Fruit fly (Drosophila melanogaster): ENCODE data around the gene exd.

Gene exd

DNA sequence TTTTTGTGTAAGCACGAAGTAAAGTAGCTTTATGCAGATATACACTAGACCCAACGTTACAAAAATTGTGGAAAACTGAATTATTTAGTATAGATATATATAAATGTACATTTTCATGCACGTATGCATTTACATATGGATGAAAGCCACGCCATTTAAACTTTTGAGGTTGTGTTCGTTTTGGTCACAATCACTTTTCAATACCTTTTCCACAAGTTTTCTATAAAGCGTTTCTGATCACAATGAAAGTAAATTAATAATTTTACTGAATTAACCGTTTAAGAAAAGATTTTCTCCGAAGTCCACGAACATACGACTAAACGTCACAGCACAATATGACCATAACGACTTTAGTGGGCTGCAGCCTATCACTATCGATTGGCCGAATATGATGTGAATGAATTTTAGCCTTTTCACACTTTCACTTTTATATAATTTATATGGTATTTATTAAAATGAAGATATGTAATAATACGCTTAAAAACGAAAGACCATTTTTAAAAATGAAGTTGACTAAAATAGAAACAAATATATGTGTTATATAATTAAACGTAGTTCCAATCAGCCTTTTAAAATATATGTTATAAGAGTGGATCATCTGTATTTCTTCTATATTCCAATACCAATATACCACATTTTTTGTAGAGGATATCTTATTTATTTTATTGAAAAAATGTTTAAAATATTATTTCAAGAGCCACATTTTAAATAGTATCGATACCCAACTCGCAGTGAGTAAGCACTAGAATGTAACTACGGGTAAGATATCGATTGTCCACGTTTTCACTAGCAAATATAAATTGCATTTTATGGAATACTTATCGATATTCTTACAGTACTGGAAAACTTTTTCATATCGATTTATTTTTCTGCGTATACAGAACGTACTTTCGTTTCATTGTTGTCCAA, at the start of gene exd, which contains the start of the genes CG46312 and eIF5:
TSS of gene exd (plus strand) at position 851 of the 909 bp plus-strand sequence.
TSS of gene CG46312 (minus strand) at position 357 of the 909 bp plus-strand sequence.
TSS of gene eIF5 (minus strand) at position 357 of the 909 bp plus-strand sequence.
- TF ChIP-seq h (optimal IDR thresholded peaks at IDR 0.05) (no peak), Sin3A (optimal IDR thresholded peaks at IDR 0.05) (no peak), insv (optimal IDR thresholded peaks at IDR 0.05) (no peak), psq (optimal IDR thresholded peaks at IDR 0.05) (no peak), ttk (optimal IDR thresholded peaks at IDR 0.05) (no peak), Myc (optimal IDR thresholded peaks at IDR 0.05) (no peak)

DNA sequence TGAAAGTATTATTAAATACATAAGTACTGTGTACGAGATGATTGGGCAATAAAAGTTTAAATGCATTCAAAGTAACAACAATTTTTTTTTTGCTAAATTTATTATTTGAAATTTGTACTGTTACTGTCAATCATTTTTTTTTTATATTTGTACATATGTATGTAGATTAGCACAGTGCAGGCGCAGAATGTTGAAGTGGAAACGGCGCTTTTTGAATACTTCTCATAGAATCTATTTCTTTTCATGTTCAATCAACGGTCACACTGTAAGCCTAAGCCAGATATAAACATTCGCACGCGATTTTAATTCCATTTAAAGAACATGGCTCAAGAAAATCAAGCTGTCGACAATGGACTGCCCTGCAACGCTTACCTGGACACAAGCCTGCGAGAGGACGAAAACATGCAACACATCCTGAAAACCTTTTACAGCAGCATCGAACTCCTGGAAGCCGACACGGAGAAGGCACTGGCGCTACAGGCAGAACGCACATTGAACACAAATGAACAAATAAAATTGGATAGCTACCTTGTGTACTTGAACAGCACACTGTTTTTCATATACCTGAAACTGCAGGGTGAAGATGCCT, 47.4 kb upstream of the exd start, which contains the start of gene Rrp47:
TSS of gene Rrp47 (plus strand) at position 163 of the 589 bp plus-strand sequence.
- no peak for TF ChIP-seq psq (optimal IDR thresholded peaks at IDR 0.05)
- TF ChIP-seq h (optimal IDR thresholded peaks at IDR 0.05): no peak
- no peak for TF ChIP-seq Sin3A (optimal IDR thresholded peaks at IDR 0.05)
- TF ChIP-seq Myc (optimal IDR thresholded peaks at IDR 0.05): no peak
- TF ChIP-seq ttk (optimal IDR thresholded peaks at IDR 0.05): no peak
- TF ChIP-seq insv (optimal IDR thresholded peaks at IDR 0.05): no peak

DNA sequence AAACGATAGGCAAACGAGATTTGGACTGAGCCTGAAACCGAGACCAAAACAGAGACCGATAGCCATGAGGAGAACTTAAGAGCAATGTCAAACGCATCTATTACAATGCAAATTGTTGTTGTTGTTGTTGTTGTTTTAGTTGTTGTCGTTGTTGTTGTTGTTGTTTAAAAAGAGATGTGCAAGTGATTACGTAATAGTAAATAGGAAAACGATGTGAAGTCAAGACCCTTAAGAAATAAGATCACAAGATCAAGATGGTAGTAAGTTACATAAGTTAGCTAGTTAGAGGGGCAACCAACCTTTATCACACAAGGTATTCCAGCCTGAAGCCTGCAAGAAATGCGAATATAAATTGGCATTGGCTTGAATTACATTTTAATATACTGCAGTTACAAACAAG, 42.2 kb upstream of the exd start:
- TF ChIP-seq insv (optimal IDR thresholded peaks at IDR 0.05) (no peak), Sin3A (optimal IDR thresholded peaks at IDR 0.05) (no peak), ttk (optimal IDR thresholded peaks at IDR 0.05) (no peak), h (optimal IDR thresholded peaks at IDR 0.05) (no peak), Myc (optimal IDR thresholded peaks at IDR 0.05) (no peak), psq (optimal IDR thresholded peaks at IDR 0.05) (no peak)

DNA sequence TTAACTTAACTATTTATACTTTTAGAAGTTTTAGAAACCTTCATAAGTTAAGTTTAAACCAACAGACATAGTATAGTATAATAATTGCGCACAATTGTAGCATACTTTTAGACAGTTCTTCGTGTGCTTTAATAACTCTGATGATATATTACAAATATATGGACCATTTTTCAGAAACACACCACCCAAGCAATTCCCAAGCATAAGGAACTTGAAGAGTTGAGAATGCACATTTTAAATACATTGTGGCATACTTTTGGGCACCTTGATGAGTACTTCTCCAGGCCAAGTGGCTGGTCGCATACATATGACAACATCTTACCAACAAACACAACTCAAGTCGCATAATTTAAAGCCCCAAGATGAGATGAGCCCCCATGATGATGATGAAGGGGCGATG, 22.7 kb upstream of the exd start:
- TF ChIP-seq psq (optimal IDR thresholded peaks at IDR 0.05): no peak
- TF ChIP-seq ttk (optimal IDR thresholded peaks at IDR 0.05): no peak

DNA sequence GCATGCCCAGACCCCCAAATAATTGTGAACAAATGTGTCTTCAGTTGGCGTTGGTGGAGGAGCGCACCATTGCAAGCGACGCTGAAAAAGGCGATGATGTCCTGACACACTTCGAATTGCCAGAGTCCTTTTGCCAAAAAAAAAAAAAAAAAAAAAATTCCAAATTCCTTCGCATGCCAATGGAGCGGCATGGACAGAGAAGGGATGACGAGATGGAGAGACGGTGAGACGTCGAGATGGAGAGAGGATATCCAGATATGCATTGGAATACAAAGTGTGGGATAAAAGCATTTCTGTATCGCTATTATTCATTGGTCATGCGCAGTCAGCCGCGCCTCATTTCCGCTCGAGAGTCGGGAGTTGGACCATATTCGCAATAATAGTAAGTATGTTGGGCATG, 20.7 kb upstream of the exd start:
- TF ChIP-seq h (optimal IDR thresholded peaks at IDR 0.05) (no peak), Myc (optimal IDR thresholded peaks at IDR 0.05) (no peak), ttk (optimal IDR thresholded peaks at IDR 0.05) (no peak), insv (optimal IDR thresholded peaks at IDR 0.05) (no peak), Sin3A (optimal IDR thresholded peaks at IDR 0.05) (no peak), psq (optimal IDR thresholded peaks at IDR 0.05) (no peak)

DNA sequence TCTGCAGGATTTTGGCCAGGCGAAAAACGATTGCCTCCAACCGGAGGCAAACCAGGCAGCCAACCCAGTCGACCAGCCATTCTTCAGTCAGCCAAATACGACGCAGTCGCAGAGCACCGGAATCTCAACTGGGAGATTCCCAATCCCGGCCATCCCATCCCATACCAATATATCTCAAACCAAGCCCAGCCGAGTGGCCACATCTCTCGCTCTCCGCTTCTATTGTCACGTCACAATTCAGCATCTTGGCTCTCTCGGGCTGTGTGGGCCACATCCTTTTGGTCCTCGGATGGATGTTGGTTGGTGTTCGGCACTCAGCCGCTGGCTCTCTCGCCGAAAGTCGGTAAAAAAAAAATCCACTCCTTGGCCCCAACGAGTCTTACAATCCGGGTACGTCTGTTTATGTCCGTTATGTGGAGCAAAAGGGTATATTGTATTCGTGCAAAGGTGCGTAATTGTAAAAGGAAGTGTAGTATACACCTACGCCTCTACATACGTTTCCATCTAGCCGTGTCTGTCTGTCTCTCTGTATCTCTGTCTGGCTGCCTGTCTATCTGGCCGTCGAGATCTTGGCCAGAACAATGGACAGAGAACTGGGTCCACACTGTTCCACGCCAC, 19.0 kb upstream of the exd start, which contains the start of gene mmd:
TSS of gene mmd (minus strand) at position 3 of the 618 bp plus-strand sequence.
- no peak for TF ChIP-seq insv (optimal IDR thresholded peaks at IDR 0.05)
- no peak for TF ChIP-seq Myc (optimal IDR thresholded peaks at IDR 0.05)
- no peak for TF ChIP-seq Sin3A (optimal IDR thresholded peaks at IDR 0.05)
- TF ChIP-seq ttk (optimal IDR thresholded peaks at IDR 0.05): no peak
- no peak for TF ChIP-seq h (optimal IDR thresholded peaks at IDR 0.05)
- TF ChIP-seq psq (optimal IDR thresholded peaks at IDR 0.05): no peak

DNA sequence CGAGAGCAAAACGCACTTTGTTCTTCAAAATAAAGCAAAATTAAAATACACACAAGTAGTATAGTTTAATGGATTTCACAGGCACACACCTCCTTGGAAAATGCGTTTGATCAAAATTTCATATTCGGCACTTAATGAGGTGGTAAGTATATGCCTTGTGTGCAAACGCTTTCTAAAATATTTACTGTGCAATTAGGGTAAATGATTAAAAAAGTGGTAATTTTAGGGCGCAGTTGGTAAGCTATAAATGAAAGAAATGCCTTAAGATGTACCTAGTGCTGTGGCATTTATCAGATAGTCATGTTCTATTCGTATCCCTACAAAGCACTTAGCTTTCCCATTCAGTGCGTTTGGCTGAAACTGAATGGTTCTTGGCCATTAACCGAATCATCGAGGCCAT, 18.1 kb upstream of the exd start, which contains the start of gene Or13a:
TSS of gene Or13a (plus strand) at position 301 of the 400 bp plus-strand sequence.
- no peak for TF ChIP-seq ttk (optimal IDR thresholded peaks at IDR 0.05)
- no peak for TF ChIP-seq h (optimal IDR thresholded peaks at IDR 0.05)
- TF ChIP-seq Myc (optimal IDR thresholded peaks at IDR 0.05): no peak
- no peak for TF ChIP-seq insv (optimal IDR thresholded peaks at IDR 0.05)
- no peak for TF ChIP-seq psq (optimal IDR thresholded peaks at IDR 0.05)
- no peak for TF ChIP-seq Sin3A (optimal IDR thresholded peaks at IDR 0.05)

DNA sequence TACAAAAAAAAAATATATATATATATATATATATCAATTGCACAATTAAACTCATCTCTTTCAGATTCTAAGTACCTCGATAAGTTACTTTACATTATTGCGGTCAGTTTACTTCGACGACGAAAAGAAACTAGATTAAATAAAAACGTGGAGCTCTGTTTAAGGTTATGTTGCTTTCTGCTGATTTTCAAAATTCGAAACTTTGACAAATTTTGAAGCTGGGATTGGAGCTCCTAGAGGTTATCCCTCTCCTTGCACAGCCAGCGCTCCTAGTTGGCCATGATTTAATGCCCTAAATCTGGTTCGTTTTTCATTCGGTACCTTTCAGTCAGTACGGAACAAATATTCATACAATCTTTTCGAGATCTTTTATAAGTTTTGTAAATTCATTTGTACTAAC, 15.7 kb upstream of the exd start, which contains the start of gene CG42766:
TSS of gene CG42766 (plus strand) at position 301 of the 400 bp plus-strand sequence.
- TF ChIP-seq insv (optimal IDR thresholded peaks at IDR 0.05) (no peak), psq (optimal IDR thresholded peaks at IDR 0.05) (no peak), h (optimal IDR thresholded peaks at IDR 0.05) (no peak), Myc (optimal IDR thresholded peaks at IDR 0.05) (no peak), Sin3A (optimal IDR thresholded peaks at IDR 0.05) (no peak), ttk (optimal IDR thresholded peaks at IDR 0.05) (no peak)

DNA sequence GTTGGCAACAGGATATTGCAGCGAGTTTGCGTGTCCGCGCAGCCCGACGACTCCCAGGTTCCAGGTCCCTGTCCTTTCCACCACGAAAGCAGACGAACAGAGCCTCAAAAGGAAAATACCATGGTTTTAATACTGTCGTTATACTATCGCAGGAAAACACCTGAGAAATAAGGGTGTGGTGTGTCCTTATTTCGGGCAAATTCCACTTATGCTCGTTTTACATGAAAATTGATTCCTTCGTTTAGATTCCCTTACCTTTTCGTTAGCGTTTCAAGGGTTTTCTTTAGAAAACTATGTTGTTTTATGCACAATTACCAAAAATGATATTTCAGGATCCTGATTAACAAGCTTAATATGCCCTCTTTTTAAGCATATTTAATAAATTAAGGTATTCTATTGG, 9.4 kb upstream of the exd start, which contains the start of gene Cep164:
TSS of gene Cep164 (minus strand) at position 101 of the 400 bp plus-strand sequence.
- no peak for TF ChIP-seq psq (optimal IDR thresholded peaks at IDR 0.05)
- TF ChIP-seq Myc (optimal IDR thresholded peaks at IDR 0.05): no peak
- TF ChIP-seq ttk (optimal IDR thresholded peaks at IDR 0.05): no peak
- TF ChIP-seq h (optimal IDR thresholded peaks at IDR 0.05): no peak
- TF ChIP-seq insv (optimal IDR thresholded peaks at IDR 0.05): no peak
- TF ChIP-seq Sin3A (optimal IDR thresholded peaks at IDR 0.05): no peak

DNA sequence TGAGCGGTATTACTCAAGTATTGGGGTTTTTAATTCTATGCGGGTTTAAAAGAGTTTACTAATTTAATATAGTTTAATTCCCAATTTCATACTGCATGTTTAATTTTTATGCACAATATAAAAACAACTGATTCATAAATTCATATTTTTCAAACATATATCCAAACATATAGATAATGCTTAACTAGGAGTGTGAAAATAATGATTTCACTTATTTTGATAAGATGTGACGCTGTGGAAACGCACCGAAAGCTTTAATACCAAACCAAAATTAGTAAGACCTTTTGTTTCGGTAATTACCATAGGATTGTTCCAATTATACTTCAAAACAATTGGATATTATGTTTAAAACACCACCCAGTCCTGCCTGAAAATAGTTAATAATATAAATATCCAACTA, 8.8 kb upstream of the exd start, which contains the start of gene Slc25A46a:
TSS of gene Slc25A46a (plus strand) at position 272 of the 400 bp plus-strand sequence.
- TF ChIP-seq ttk (optimal IDR thresholded peaks at IDR 0.05) (no peak), psq (optimal IDR thresholded peaks at IDR 0.05) (no peak), Myc (optimal IDR thresholded peaks at IDR 0.05) (no peak), insv (optimal IDR thresholded peaks at IDR 0.05) (no peak), h (optimal IDR thresholded peaks at IDR 0.05) (no peak), Sin3A (optimal IDR thresholded peaks at IDR 0.05) (no peak)

DNA sequence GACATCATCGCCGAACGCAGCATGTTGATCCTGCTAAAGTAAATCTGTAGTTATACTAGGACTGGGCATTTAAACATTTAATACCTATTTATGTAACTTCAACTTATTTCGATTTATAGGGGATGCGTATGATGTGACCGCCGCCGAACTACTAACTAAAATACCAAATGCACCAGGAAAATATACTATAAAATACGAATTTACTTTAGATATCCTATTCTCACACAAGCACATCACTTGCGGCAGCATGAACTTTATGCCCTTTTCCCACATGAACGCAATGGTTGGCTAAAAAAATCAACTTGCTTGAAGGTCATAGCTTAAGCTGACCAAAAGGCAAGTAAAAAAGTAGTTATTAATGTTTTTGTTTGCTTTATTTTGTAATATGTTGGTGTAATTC, 5.6 kb upstream of the exd start, which contains the start of gene ND-20:
TSS of gene ND-20 (minus strand) at position 155 of the 400 bp plus-strand sequence.
- TF ChIP-seq Myc (optimal IDR thresholded peaks at IDR 0.05): no peak
- no peak for TF ChIP-seq psq (optimal IDR thresholded peaks at IDR 0.05)
- no peak for TF ChIP-seq ttk (optimal IDR thresholded peaks at IDR 0.05)
- no peak for TF ChIP-seq h (optimal IDR thresholded peaks at IDR 0.05)
- no peak for TF ChIP-seq insv (optimal IDR thresholded peaks at IDR 0.05)
- TF ChIP-seq Sin3A (optimal IDR thresholded peaks at IDR 0.05): no peak
